Worm (Caenorhabditis elegans): ENCODE measurements around the gene F52D10.2.

DNA sequence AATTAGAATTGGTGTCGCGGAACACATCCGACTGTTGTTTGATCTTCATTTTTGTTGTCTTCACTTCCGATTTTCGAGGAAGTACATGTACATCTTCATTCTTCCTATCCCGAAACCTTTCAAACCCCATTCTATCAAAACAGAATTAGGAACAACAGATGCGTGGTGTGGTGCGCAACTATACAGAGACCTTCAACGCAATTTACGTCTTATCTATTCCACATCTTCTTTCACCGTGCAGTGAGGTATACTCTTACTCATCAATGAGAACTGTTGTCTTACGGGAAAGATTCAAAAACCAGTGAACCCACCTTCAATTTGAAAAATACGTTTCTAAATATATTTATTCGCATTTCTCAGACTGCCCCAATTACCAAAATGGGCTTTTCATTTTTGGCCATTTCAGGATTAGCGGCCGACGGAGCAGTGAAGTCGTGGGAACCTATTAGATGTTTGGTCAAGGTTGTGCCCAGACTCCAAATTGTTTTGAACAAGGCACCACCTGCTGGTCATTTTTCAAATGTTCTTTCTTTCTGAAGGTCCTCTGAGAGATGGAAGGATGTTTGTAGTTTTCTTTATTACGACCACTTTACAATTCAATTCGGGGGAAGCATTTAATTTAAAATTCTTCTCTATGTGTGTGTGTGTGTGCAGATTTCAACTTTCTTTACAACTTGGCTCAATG, 15.4 kb upstream of the F52D10.2 start:
- TF ChIP-seq ama-1 (optimal IDR thresholded peaks at IDR 0.05): no peak
- no peak for TF ChIP-seq dmd-8 (GFP tag; IDR thresholded peaks at IDR 0.05)
- TF ChIP-seq nhr-76 (tag; optimal IDR thresholded peaks at IDR 0.05): no peak
- TF ChIP-seq unc-39 (tag; optimal IDR thresholded peaks at IDR 0.05): no peak

All from whole organism, L4 larva.